Worm (Caenorhabditis elegans) whole organism, mixed stage, embryonic: ENCODE results near the gene C29E4.13.

Experiments used
- cnd-1 ChIP-seq: fragments of 200-800 bp; sonication (Bioruptor generic); optimal IDR thresholded peaks from 2 replicates; lab custom pipeline; 2018; ENCODE audit warnings: mild to moderate bottlenecking, missing genetic modification characterization, missing compliant biosample characterization
- flh-1 ChIP-seq: fragments of 200-800 bp; sonication (Bioruptor generic); optimal IDR thresholded peaks from 2 replicates; lab custom pipeline; 2018; ENCODE audit warnings: mild to moderate bottlenecking, missing genetic modification characterization, moderate library complexity, missing compliant biosample characterization
- ham-2 ChIP-seq: fragments of 200-800 bp; sonication (Bioruptor generic); optimal IDR thresholded peaks from 2 replicates; lab custom pipeline; 2018; ENCODE audit warnings: mild to moderate bottlenecking, missing genetic modification characterization, missing compliant biosample characterization
- hlh-1 ChIP-seq: fragments of 150-350 bp; optimal IDR thresholded peaks from 2 replicates; lab custom pipeline; 2014; ENCODE audit warnings: missing biosample characterization, missing genetic modification reagents, missing genetic modification characterization
- lin-13 ChIP-seq: fragments of 150-350 bp; optimal IDR thresholded peaks from 2 replicates; lab custom pipeline; 2014; ENCODE audit warnings: missing biosample characterization, missing genetic modification characterization
- mep-1 ChIP-seq: fragments of 150-350 bp; optimal IDR thresholded peaks from 2 replicates; lab custom pipeline; 2017; ENCODE audit warnings: missing biosample characterization, missing genetic modification reagents, missing genetic modification characterization, inconsistent platforms
- sem-2 ChIP-seq: fragments of 200-800 bp; sonication (Bioruptor generic); optimal IDR thresholded peaks from 2 replicates; lab custom pipeline; 2018; ENCODE audit warnings: mild to moderate bottlenecking, missing genetic modification characterization, missing compliant biosample characterization
- sptf-1 ChIP-seq: sonication (generic microtip); optimal IDR thresholded peaks from 2 replicates; lab custom pipeline; 2017; ENCODE audit warnings: mild to moderate bottlenecking, missing genetic modification characterization, moderate library complexity, missing compliant biosample characterization
- unc-120 ChIP-seq: sonication (generic microtip); optimal IDR thresholded peaks from 2 replicates; lab custom pipeline; 2017; ENCODE audit warnings: missing genetic modification characterization, missing compliant biosample characterization; ENCODE audit not compliant: poor library complexity, severe bottlenecking
- ztf-11 ChIP-seq: fragments of 150-350 bp; optimal IDR thresholded peaks from 2 replicates; lab custom pipeline; 2014; ENCODE audit warnings: missing biosample characterization, missing genetic modification characterization

C29E4.13 gene

DNA sequence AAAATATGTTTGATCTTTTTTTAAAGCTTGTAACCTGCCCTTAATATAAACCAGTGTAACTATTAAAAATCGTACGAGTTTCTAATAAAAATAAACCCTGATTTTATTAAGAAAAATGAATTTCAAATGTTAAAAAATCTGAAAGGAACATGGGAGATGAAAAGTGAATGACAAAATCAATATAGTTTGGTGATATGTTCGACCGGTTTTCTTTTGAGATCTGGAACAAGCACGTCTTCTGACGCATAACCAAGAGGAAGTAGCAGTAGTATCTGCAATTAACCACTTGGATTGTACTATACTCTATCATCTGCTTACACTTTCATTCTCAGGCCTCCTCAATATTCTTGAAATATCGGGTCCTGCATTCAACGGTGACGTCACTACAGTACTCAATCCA lies 51.4 kb downstream of the C29E4.13 start:
- no peak for TF ChIP-seq ztf-11
- no peak for TF ChIP-seq sptf-1
- TF ChIP-seq lin-13 (tag; lab: Kevin White, UChicago), result no peak
- no peak for TF ChIP-seq unc-120 (tag; lab: Kevin White, UChicago)
- no peak for TF ChIP-seq cnd-1 (tag; lab: Kevin White, UChicago)
- TF ChIP-seq hlh-1, result no peak
- no peak for TF ChIP-seq flh-1
- no peak for TF ChIP-seq sem-2 (GFP tag; lab: Kevin White, UChicago)
- TF ChIP-seq ham-2 (GFP tag; lab: Kevin White, UChicago), result no peak
- no peak for TF ChIP-seq mep-1 (tag; lab: Kevin White, UChicago)
- TF ChIP-seq, all 35 proteins: peak for 0
